Fruit fly (Drosophila melanogaster): Measurements from ENCODE around the gene PGRP-SB2.

The PGRP-SB2 gene

DNA sequence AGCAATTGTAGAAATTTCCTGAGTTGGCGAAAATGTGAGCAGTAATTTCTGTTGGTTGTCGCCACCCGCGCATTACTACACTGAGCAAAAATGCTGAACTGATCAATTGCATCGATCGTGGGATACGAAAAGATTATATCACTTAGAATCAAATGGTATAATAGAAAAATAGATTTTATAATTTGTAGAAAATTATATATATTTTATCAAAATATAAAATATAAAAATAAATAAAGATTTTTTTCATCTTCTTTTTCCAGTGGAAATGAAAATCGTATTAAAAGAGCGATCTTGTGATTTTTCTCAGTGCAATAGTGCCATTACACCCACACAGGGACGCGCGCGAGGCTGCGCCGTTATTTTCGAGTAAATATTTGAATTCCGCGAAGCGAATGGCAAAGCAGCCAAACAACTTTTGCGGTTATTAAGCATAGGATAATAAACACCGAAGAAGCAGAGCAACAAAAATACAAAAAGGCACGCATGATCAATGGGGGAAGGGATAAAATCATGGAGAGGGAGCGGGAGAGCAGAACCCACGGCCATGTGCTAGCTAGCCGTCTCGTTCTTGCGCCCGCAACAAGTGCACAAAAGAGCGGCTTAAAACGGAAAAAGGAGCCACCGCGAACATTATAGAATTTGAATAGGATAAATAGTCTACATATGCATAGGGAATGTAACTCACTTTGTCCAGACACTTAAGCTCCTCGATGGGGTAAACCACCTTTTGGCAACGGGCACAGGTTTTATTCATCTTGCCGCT is 15.9 kb upstream of the PGRP-SB2 start (continued):
- TF ChIP-seq D19A (tag; optimal IDR thresholded peaks at IDR 0.05) (peak; percentile 19), D19B (GFP tag; optimal IDR thresholded peaks at IDR 0.05) (no peak), pnt (GFP tag; optimal IDR thresholded peaks at IDR 0.05) (no peak), stwl (tag; optimal IDR thresholded peaks at IDR 0.05) (no peak), bowl (GFP tag; IDR thresholded peaks at IDR 0.05) (no peak), lola (GFP tag; optimal IDR thresholded peaks at IDR 0.05) (peak in 1 of 3 experiments; percentile 12), CG4707 (GFP tag; optimal IDR thresholded peaks at IDR 0.05) (no peak), chm (GFP tag; IDR thresholded peaks at IDR 0.05) (no peak; the same call in 1 of the 2 replicates), CG17186 (GFP tag; optimal IDR thresholded peaks at IDR 0.05) (no peak), Doc2 (GFP tag; IDR thresholded peaks at IDR 0.05) (no peak), Stat92E (GFP tag; optimal IDR thresholded peaks at IDR 0.05) (no peak), fd102C (GFP tag; optimal IDR thresholded peaks at IDR 0.05) (no peak), ttk (GFP tag; IDR thresholded peaks at IDR 0.05) (no peak), corto (GFP tag; optimal IDR thresholded peaks at IDR 0.05) (no peak), CG1233 (GFP tag; optimal IDR thresholded peaks at IDR 0.05) (no peak), chn (GFP tag; optimal IDR thresholded peaks at IDR 0.05) (no peak), CG9817 (tag; optimal IDR thresholded peaks at IDR 0.05) (peak; percentile 24), CG4404 (GFP tag; IDR thresholded peaks at IDR 0.05) (peak; percentile 43; the same call in 1 of the 2 replicates), ERR (GFP tag; optimal IDR thresholded peaks at IDR 0.05) (no peak), CG8924 (tag; optimal IDR thresholded peaks at IDR 0.05) (peak; percentile 68), Dip2 (GFP tag; IDR thresholded peaks at IDR 0.05) (no peak), C15 (GFP tag; IDR thresholded peaks at IDR 0.05) (no peak), dati (GFP tag; IDR thresholded peaks at IDR 0.05) (no peak), wor (GFP tag; IDR thresholded peaks at IDR 0.05) (no peak), CG4282 (GFP tag; optimal IDR thresholded peaks at IDR 0.05) (no peak), Lhr (GFP tag; optimal IDR thresholded peaks at IDR 0.05) (no peak), CG30403 (GFP tag; optimal IDR thresholded peaks at IDR 0.05) (peak; percentile 42), shn (GFP tag; optimal IDR thresholded peaks at IDR 0.05) (no peak), E2f1 (GFP tag; IDR thresholded peaks at IDR 0.05) (0 out of 2 replicates have a peak, but pooled peaks have one; percentile 30), eyg (GFP tag; optimal IDR thresholded peaks at IDR 0.05) (no peak), CG13123 (GFP tag; optimal IDR thresholded peaks at IDR 0.05) (no peak), gcm (GFP tag; optimal IDR thresholded peaks at IDR 0.05) (no peak), zfh2 (GFP tag; optimal IDR thresholded peaks at IDR 0.05) (no peak), stc (GFP tag; IDR thresholded peaks at IDR 0.05) (no peak; the same call in 1 of the 2 replicates), Hr78 (GFP tag; optimal IDR thresholded peaks at IDR 0.05) (no peak), CG11398 (GFP tag; optimal IDR thresholded peaks at IDR 0.05) (no peak), sr (GFP tag; IDR thresholded peaks at IDR 0.05) (no peak; the same call in 2 of the 3 replicates), cas (GFP tag; IDR thresholded peaks at IDR 0.05) (no peak), repo (GFP tag; optimal IDR thresholded peaks at IDR 0.05) (no peak), CG15479 (GFP tag; optimal IDR thresholded peaks at IDR 0.05) (no peak), CG3407 (GFP tag; optimal IDR thresholded peaks at IDR 0.05) (peak; percentile 1), Mad (GFP tag; optimal IDR thresholded peaks at IDR 0.05) (no peak), CG17612 (GFP tag; IDR thresholded peaks at IDR 0.05) (no peak), bigmax (GFP tag; optimal IDR thresholded peaks at IDR 0.05) (no peak), Xrp1 (GFP tag; IDR thresholded peaks at IDR 0.05) (peak; percentile 70), amos (GFP tag; IDR thresholded peaks at IDR 0.05; ENCODE audit: partially characterized antibody) (no peak), HmgZ (tag; optimal IDR thresholded peaks at IDR 0.05) (no peak), CG12744 (GFP tag; optimal IDR thresholded peaks at IDR 0.05) (no peak), Xbp1 (GFP tag; optimal IDR thresholded peaks at IDR 0.05) (no peak), MTF-1 (GFP tag; optimal IDR thresholded peaks at IDR 0.05; ENCODE audit: borderline replicate concordance) (no peak)
